Worm (Caenorhabditis elegans) whole organism, L1 larva: Measurements from ENCODE around the gene der-2.

ENCODE experiments used
- C04F5.9 ChIP-seq: sonication (generic microtip); optimal IDR thresholded peaks from 2 replicates; lab custom pipeline; 2016; ENCODE audit warnings: missing genetic modification characterization, missing compliant biosample characterization
- alr-1 ChIP-seq: fragments of 200-800 bp; sonication (Bioruptor generic); optimal IDR thresholded peaks from 2 replicates; lab custom pipeline; 2018; ENCODE audit warnings: borderline replicate concordance, mild to moderate bottlenecking, missing genetic modification characterization, missing compliant biosample characterization
- aly-2 ChIP-seq: fragments of 150-350 bp; optimal IDR thresholded peaks from 2 replicates; lab custom pipeline; 2014; ENCODE audit warnings: missing biosample characterization, missing genetic modification characterization
- ama-1 ChIP-seq: fragments of 150-350 bp; optimal IDR thresholded peaks from 2 replicates; lab custom pipeline; 2014
- ceh-8 ChIP-seq: fragments of 200-800 bp; sonication (Bioruptor generic); optimal IDR thresholded peaks from 2 replicates; lab custom pipeline; 2018; ENCODE audit warnings: mild to moderate bottlenecking, missing genetic modification characterization, moderate library complexity, missing compliant biosample characterization
- ceh-88 ChIP-seq: fragments of 200-800 bp; sonication (Bioruptor generic); IDR thresholded peaks from 2 replicates; pipeline ENCODE4 v1.3.6; 2022; ENCODE audit warnings: missing genetic modification characterization, missing compliant biosample characterization
- efl-1 ChIP-seq, 4 experiments: fragments of 150-350 bp; optimal IDR thresholded peaks in 3 of 4; peaks in 1 of 4; 1 replicate in 1 of 4; 2 replicates in 3 of 4; lab custom pipeline; 2014; ENCODE audit warnings: missing biosample characterization in 2 of 4, missing genetic modification characterization in 2 of 4, missing genetic modification reagents in 2 of 4
- elt-2 ChIP-seq: sonication (generic microtip); optimal IDR thresholded peaks from 2 replicates; lab custom pipeline; 2016; ENCODE audit warnings: missing genetic modification characterization, mild to moderate bottlenecking, inconsistent platforms, missing compliant biosample characterization, missing genetic modification reagents
- ets-5 ChIP-seq: fragments of 200-800 bp; sonication (Bioruptor generic); IDR thresholded peaks from 2 replicates; pipeline ENCODE4 v1.3.6; 2022; ENCODE audit warnings: missing genetic modification characterization, missing compliant biosample characterization
- fos-1 ChIP-seq: fragments of 150-350 bp; optimal IDR thresholded peaks from 2 replicates; lab custom pipeline; 2014; ENCODE audit warnings: missing biosample characterization, missing genetic modification characterization
- grh-1 ChIP-seq: fragments of 200-800 bp; sonication (Bioruptor generic); IDR thresholded peaks from 2 replicates; pipeline ENCODE4 v1.3.6; 2022; ENCODE audit warnings: missing genetic modification reagents, missing genetic modification characterization, missing compliant biosample characterization
- isw-1 ChIP-seq: fragments of 200-800 bp; sonication (Bioruptor generic); IDR thresholded peaks from 2 replicates; pipeline ENCODE4 v1.3.6; 2022; ENCODE audit warnings: missing genetic modification characterization, missing compliant biosample characterization
- jun-1 ChIP-seq: fragments of 150-350 bp; optimal IDR thresholded peaks from 2 replicates; lab custom pipeline; 2014; ENCODE audit warnings: missing biosample characterization, missing genetic modification reagents, missing genetic modification characterization
- lin-14 ChIP-seq: fragments of 200-800 bp; sonication (Bioruptor generic); optimal IDR thresholded peaks from 2 replicates; lab custom pipeline; 2018; ENCODE audit warnings: mild to moderate bottlenecking, missing genetic modification characterization, moderate library complexity, missing compliant biosample characterization
- lin-15B ChIP-seq: fragments of 150-350 bp; sonication (generic microtip); optimal IDR thresholded peaks from 3 replicates; lab custom pipeline; 2014; ENCODE audit warnings: missing biosample characterization, missing genetic modification characterization
- lin-35 ChIP-seq, 2 experiments: fragments of 150-350 bp; optimal IDR thresholded peaks; 2 replicates each; lab custom pipeline; 2014; ENCODE audit warnings: missing biosample characterization in 2 of 2, missing genetic modification characterization in 2 of 2, missing genetic modification reagents in 2 of 2
- lsy-2 ChIP-seq, 2 experiments: fragments of 150-350 bp; optimal IDR thresholded peaks; 2 replicates each; lab custom pipeline; 2014; ENCODE audit warnings: missing biosample characterization in 2 of 2, missing genetic modification characterization in 2 of 2
- mab-9 ChIP-seq: fragments of 200-800 bp; sonication (Bioruptor generic); IDR thresholded peaks from 2 replicates; pipeline ENCODE4 v1.3.6; 2022; ENCODE audit warnings: missing genetic modification reagents, missing genetic modification characterization, missing compliant biosample characterization
- mep-1 ChIP-seq: fragments of 150-350 bp; optimal IDR thresholded peaks from 2 replicates; lab custom pipeline; 2014; ENCODE audit warnings: missing biosample characterization, missing genetic modification characterization
- nhr-11 ChIP-seq: fragments of 150-350 bp; optimal IDR thresholded peaks from 2 replicates; lab custom pipeline; 2014; ENCODE audit warnings: missing biosample characterization, missing genetic modification characterization
- nhr-20 ChIP-seq: sonication (generic microtip); optimal IDR thresholded peaks from 2 replicates; lab custom pipeline; 2016; ENCODE audit warnings: mild to moderate bottlenecking, missing genetic modification characterization, missing compliant biosample characterization
- nhr-28 ChIP-seq: fragments of 150-350 bp; optimal IDR thresholded peaks from 2 replicates; lab custom pipeline; 2014; ENCODE audit warnings: missing biosample characterization, missing genetic modification characterization
- nhr-47 ChIP-seq: sonication (generic microtip); optimal IDR thresholded peaks from 2 replicates; lab custom pipeline; 2016; ENCODE audit warnings: mild to moderate bottlenecking, missing genetic modification characterization, moderate library complexity, missing compliant biosample characterization
- nhr-71 ChIP-seq: sonication (generic microtip); optimal IDR thresholded peaks from 2 replicates; lab custom pipeline; 2016; ENCODE audit warnings: mild to moderate bottlenecking, missing genetic modification characterization, moderate library complexity, missing compliant biosample characterization
- nhr-85 ChIP-seq: sonication (generic microtip); peaks from one replicate; lab custom pipeline; 2016; ENCODE audit warnings: missing genetic modification characterization, inconsistent platforms, missing compliant biosample characterization
- nhr-90 ChIP-seq: sonication (generic microtip); optimal IDR thresholded peaks from 2 replicates; lab custom pipeline; 2016; ENCODE audit warnings: mild to moderate bottlenecking, missing genetic modification characterization, missing compliant biosample characterization; ENCODE audit not compliant: poor library complexity
- pax-3 ChIP-seq: fragments of 200-800 bp; sonication (Bioruptor generic); optimal IDR thresholded peaks from 2 replicates; lab custom pipeline; 2018; ENCODE audit warnings: mild to moderate bottlenecking, missing genetic modification characterization, moderate library complexity, missing compliant biosample characterization
- snpc-4 ChIP-seq: fragments of 150-350 bp; optimal IDR thresholded peaks from 2 replicates; lab custom pipeline; 2014; ENCODE audit warnings: missing biosample characterization, missing genetic modification characterization
- sox-4 ChIP-seq: sonication (generic microtip); optimal IDR thresholded peaks from 2 replicates; lab custom pipeline; 2016; ENCODE audit warnings: missing genetic modification characterization, missing compliant biosample characterization
- sptf-1 ChIP-seq: fragments of 150-350 bp; optimal IDR thresholded peaks from 2 replicates; lab custom pipeline; 2014; ENCODE audit warnings: missing biosample characterization, missing genetic modification characterization
- swsn-7 ChIP-seq: sonication (generic microtip); optimal IDR thresholded peaks from 2 replicates; lab custom pipeline; 2016; ENCODE audit warnings: missing genetic modification characterization, missing compliant biosample characterization
- tbx-2 ChIP-seq: sonication (generic microtip); optimal IDR thresholded peaks from 2 replicates; lab custom pipeline; 2016; ENCODE audit warnings: missing genetic modification characterization, missing compliant biosample characterization
- unc-130 ChIP-seq: fragments of 150-350 bp; optimal IDR thresholded peaks from 2 replicates; lab custom pipeline; 2017; ENCODE audit warnings: missing biosample characterization, missing genetic modification characterization, inconsistent platforms
- unc-30 ChIP-seq: sonication (generic microtip); optimal IDR thresholded peaks from 2 replicates; lab custom pipeline; 2017; ENCODE audit warnings: missing biosample characterization, missing genetic modification characterization
- unc-62 ChIP-seq: fragments of 150-350 bp; optimal IDR thresholded peaks from 2 replicates; lab custom pipeline; 2014; ENCODE audit warnings: missing biosample characterization, missing genetic modification reagents, missing genetic modification characterization
- unc-86 ChIP-seq: sonication (generic microtip); optimal IDR thresholded peaks from 2 replicates; lab custom pipeline; 2016; ENCODE audit warnings: missing genetic modification characterization, missing compliant biosample characterization
- unc-98 ChIP-seq: fragments of 200-800 bp; sonication (Bioruptor generic); IDR thresholded peaks from 2 replicates; pipeline ENCODE4 v1.3.6; 2022; ENCODE audit warnings: missing genetic modification characterization, missing compliant biosample characterization
- vab-15 ChIP-seq: sonication (generic microtip); optimal IDR thresholded peaks from 2 replicates; lab custom pipeline; 2017; ENCODE audit warnings: missing genotype, mild to moderate bottlenecking, missing genetic modification characterization, missing compliant biosample characterization
- xbp-1 ChIP-seq: sonication (generic microtip); optimal IDR thresholded peaks from 2 replicates; lab custom pipeline; 2016; ENCODE audit warnings: missing genetic modification characterization, missing compliant biosample characterization
- zag-1 ChIP-seq: fragments of 150-350 bp; optimal IDR thresholded peaks from 2 replicates; lab custom pipeline; 2014; ENCODE audit warnings: missing biosample characterization, missing genetic modification characterization
- ztf-11 ChIP-seq, 2 experiments: sonication (generic microtip); optimal IDR thresholded peaks; 2 replicates each; lab custom pipeline; 2016 to 2017; ENCODE audit warnings: missing genetic modification characterization in 2 of 2, missing biosample characterization in 1 of 2, missing compliant biosample characterization in 1 of 2
- ztf-4 ChIP-seq: fragments of 150-350 bp; optimal IDR thresholded peaks from 2 replicates; lab custom pipeline; 2014; ENCODE audit warnings: missing biosample characterization, missing genetic modification characterization

The der-2 gene

ce11 chrIII:7198838-7199237, 24.1 kb downstream of the der-2 start, which contains the start of gene pfd-5 (continued):
- TF ChIP-seq lin-35 (GFP tag; optimal IDR thresholded peaks at IDR 0.05; lab: Kevin White, UChicago) (peak; percentile 96 to 97), nhr-90 (peak; percentile 84), unc-86 (tag; lab: Kevin White, UChicago) (peak; percentile 51), grh-1 (GFP tag; lab: Robert Waterston, UW) (no peak), unc-98 (GFP tag; lab: Robert Waterston, UW) (peak; percentile 64), C04F5.9 (peak; percentile 47), unc-62 (no peak), lsy-2 (tag; optimal IDR thresholded peaks at IDR 0.05; lab: Kevin White, UChicago) (peak; percentile 82 to 84)

ce11 chrIII:7197973-7198372, 25.0 kb downstream of the der-2 start, which contains the start of gene exos-9:
Gene exos-9 (minus strand): TSS chrIII:7198073.
- TF ChIP-seq nhr-28 (tag; lab: Kevin White, UChicago) (no peak), jun-1 (tag; lab: Kevin White, UChicago) (no peak), elt-2 (tag; lab: Kevin White, UChicago) (no peak), ztf-11 (tag; optimal IDR thresholded peaks at IDR 0.05; lab: Kevin White, UChicago) (no peak), unc-130 (tag; lab: Kevin White, UChicago) (no peak), swsn-7 (tag; lab: Kevin White, UChicago) (no peak), pax-3 (tag; lab: Kevin White, UChicago) (no peak), lin-15B (tag; lab: Kevin White, UChicago) (no peak)
- TF ChIP-seq, all 84 proteins: peak for 0

DNA sequence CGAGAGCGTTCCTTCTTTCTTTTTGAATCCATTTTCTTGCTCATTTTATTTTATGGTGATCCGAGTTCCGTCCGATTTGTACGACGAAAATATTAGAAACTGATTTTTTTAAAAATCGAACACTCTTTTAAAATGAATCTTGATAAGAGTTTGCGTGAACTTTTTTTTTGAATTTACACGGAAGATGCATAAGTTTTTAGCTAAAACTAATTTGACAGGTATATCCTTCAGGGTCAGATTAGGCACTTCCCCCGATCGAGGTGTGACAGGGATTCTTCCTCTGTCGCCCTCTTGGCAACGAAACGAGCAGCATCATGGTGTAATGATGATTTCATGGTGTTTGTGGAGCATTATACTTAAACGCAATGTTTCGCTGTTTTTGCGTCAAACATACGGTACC, 27.6 kb downstream of the der-2 start, which contains the start of gene F37C12.18:
Gene F37C12.18 (minus strand): TSS at position 101 of the 400 bp plus-strand sequence.
- TF ChIP-seq nhr-90 (no peak), efl-1 (optimal IDR thresholded peaks at IDR 0.05; lab: Kevin White, UChicago) (no peak), efl-1 (GFP tag; optimal IDR thresholded peaks at IDR 0.05 in 1 of 2; lab: Kevin White, UChicago) (peak in 1 of 2 experiments; percentile 49)

DNA sequence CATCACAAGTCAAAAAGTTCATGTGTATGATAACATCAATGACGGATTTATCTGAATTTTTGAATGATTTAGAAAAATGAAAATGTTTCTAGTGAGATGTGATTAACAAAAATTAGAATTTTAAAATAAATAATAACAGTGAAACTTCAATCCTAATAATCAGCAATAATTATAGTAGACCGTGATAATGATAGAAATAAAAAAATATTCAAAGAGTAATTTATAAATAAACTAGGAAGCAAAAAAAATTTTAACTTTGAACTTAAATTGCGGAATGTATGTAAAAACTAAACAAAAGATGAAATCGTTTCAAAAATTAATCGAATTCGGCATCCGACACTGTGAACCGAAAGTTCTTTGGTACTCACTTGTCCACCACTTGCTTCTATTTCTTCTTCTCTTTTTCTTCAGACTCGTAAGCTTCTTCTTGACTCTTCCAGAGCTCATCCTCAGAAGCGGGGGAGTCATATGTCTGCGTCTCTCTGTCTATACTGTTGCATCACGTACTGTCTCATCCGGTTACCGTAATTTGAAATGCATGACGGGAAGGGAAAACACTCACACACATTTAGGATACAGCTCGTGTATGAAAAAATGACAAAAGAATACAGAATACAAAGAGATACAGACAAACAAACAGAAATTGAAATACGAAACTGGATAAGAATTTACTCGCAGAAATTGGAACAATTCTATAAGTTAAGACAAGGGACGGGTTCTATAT, 29.8 kb downstream of the der-2 start, which contains the start of gene mec-14:
Gene mec-14 (minus strand): TSS at position 51 of the 724 bp plus-strand sequence.
- TF ChIP-seq sptf-1 (tag; lab: Kevin White, UChicago), result no peak
- peak; percentile 39 for TF ChIP-seq unc-86 (tag; lab: Kevin White, UChicago)

ce11 chrIII:7189581-7190128, 33.3 kb downstream of the der-2 start, which contains the start of gene rps-21:
Gene rps-21 (minus strand): TSS chrIII:7189631.
- TF ChIP-seq ama-1 (lab: Kevin White, UChicago), result no peak
- peak; percentile 70 for TF ChIP-seq unc-130 (tag; lab: Kevin White, UChicago)
- 0 out of 2 replicates have a peak, but pooled peaks have one; percentile 9 for TF ChIP-seq ceh-88 (GFP tag; lab: Robert Waterston, UW)
- TF ChIP-seq ets-5 (GFP tag; lab: Robert Waterston, UW), result no peak
- TF ChIP-seq isw-1 (GFP tag; lab: Robert Waterston, UW), result peak; percentile 85
- 0 out of 2 replicates have a peak, but pooled peaks have one; percentile 9 for TF ChIP-seq mab-9 (GFP tag; lab: Robert Waterston, UW)
- TF ChIP-seq nhr-85 (tag; lab: Kevin White, UChicago), result peak; percentile 91
- TF ChIP-seq lin-14, result peak; percentile 76
- TF ChIP-seq tbx-2 (tag; lab: Kevin White, UChicago), result peak; percentile 88
- peak; percentile 31 for TF ChIP-seq vab-15 (tag; lab: Kevin White, UChicago)
- TF ChIP-seq unc-30 (tag; lab: Kevin White, UChicago), result no peak
- TF ChIP-seq ztf-11 (tag; optimal IDR thresholded peaks at IDR 0.05; lab: Kevin White, UChicago), result peak in 1 of 2 experiments; percentile 59
- peak; percentile 55 for TF ChIP-seq snpc-4 (tag; lab: Kevin White, UChicago)
- peak; percentile 1 for TF ChIP-seq nhr-11 (tag; lab: Kevin White, UChicago)
- no peak for TF ChIP-seq alr-1
- peak; percentile 29 for TF ChIP-seq ztf-4 (tag; lab: Kevin White, UChicago)
- no peak for TF ChIP-seq aly-2 (tag; lab: Kevin White, UChicago)
- peak; percentile 84 for TF ChIP-seq nhr-47 (tag; lab: Kevin White, UChicago)
- TF ChIP-seq xbp-1, result peak; percentile 88
- TF ChIP-seq ceh-8 (GFP tag; lab: Kevin White, UChicago), result no peak
- peak; percentile 71 for TF ChIP-seq unc-86 (tag; lab: Kevin White, UChicago)
- TF ChIP-seq sptf-1 (tag; lab: Kevin White, UChicago), result no peak
- TF ChIP-seq sox-4 (tag; lab: Kevin White, UChicago), result peak; percentile 25
- peak; percentile 43 for TF ChIP-seq fos-1
- peak; percentile 89 for TF ChIP-seq nhr-71 (tag; lab: Kevin White, UChicago)
- peak; percentile 80 for TF ChIP-seq mep-1 (tag; lab: Kevin White, UChicago)
- peak; percentile 88 for TF ChIP-seq nhr-20 (tag; lab: Kevin White, UChicago)
- no peak for TF ChIP-seq zag-1 (tag; lab: Kevin White, UChicago)
